Worm (Caenorhabditis elegans) whole organism, L3 larva: ENCODE results near the gene T16G1.5.
A peak's percentile ranks its signal among the peaks of the same experiment; 100 is the strongest.

Experiments used
- ZK546.5 ChIP-seq: sonication (generic microtip); optimal IDR thresholded peaks from 2 replicates; lab custom pipeline; 2017; ENCODE audit warnings: missing biosample characterization, missing genetic modification characterization
- aly-2 ChIP-seq: fragments of 150-350 bp; optimal IDR thresholded peaks from 2 replicates; lab custom pipeline; 2014; ENCODE audit warnings: missing biosample characterization, missing genetic modification characterization
- daf-12 ChIP-seq: fragments of 150-350 bp; optimal IDR thresholded peaks from 2 replicates; lab custom pipeline; 2014; ENCODE audit warnings: missing biosample characterization, missing genetic modification reagents, missing genetic modification characterization
- elt-1 ChIP-seq: fragments of 150-350 bp; optimal IDR thresholded peaks from 2 replicates; lab custom pipeline; 2014; ENCODE audit warnings: missing biosample characterization, missing genetic modification characterization
- elt-2 ChIP-seq: sonication (generic microtip); optimal IDR thresholded peaks from 2 replicates; lab custom pipeline; 2016; ENCODE audit warnings: missing genetic modification reagents, mild to moderate bottlenecking, missing genetic modification characterization, missing compliant biosample characterization
- elt-3 ChIP-seq, 3 experiments: fragments of 150-350 bp in 1 of 3; sonication (generic microtip) in 2 of 3; optimal IDR thresholded peaks; 2 replicates in 2 of 3; 4 replicates in 1 of 3; lab custom pipeline; 2014 to 2017; ENCODE audit warnings: missing biosample characterization in 3 of 3, missing genetic modification characterization in 3 of 3
- hmg-11 ChIP-seq: sonication (generic microtip); optimal IDR thresholded peaks from 2 replicates; lab custom pipeline; 2016; ENCODE audit warnings: missing genetic modification characterization, missing compliant biosample characterization
- lin-15B ChIP-seq: fragments of 150-350 bp; optimal IDR thresholded peaks from 2 replicates; lab custom pipeline; 2014; ENCODE audit warnings: missing biosample characterization, missing genetic modification characterization
- lin-39 ChIP-seq: fragments of 150-350 bp; optimal IDR thresholded peaks from 2 replicates; lab custom pipeline; 2018; ENCODE audit warnings: missing biosample characterization, missing genetic modification reagents, missing genetic modification characterization
- lsy-12 ChIP-seq: sonication (generic microtip); optimal IDR thresholded peaks from 2 replicates; lab custom pipeline; 2016; ENCODE audit warnings: mild to moderate bottlenecking, missing genetic modification characterization, missing compliant biosample characterization
- mml-1 ChIP-seq: fragments of 150-350 bp; sonication (generic microtip); optimal IDR thresholded peaks from 3 replicates; lab custom pipeline; 2014; ENCODE audit warnings: missing biosample characterization, missing genetic modification characterization
- nfya-1 ChIP-seq: sonication (generic microtip); optimal IDR thresholded peaks from 2 replicates; lab custom pipeline; 2017; ENCODE audit warnings: missing genetic modification characterization, mild to moderate bottlenecking, missing compliant biosample characterization, antibody characterized with exemption, moderate library complexity; ENCODE audit not compliant: insufficient read depth
- nhr-11 ChIP-seq: fragments of 150-350 bp; optimal IDR thresholded peaks from 2 replicates; lab custom pipeline; 2014; ENCODE audit warnings: missing biosample characterization, missing genetic modification characterization
- nhr-12 ChIP-seq: fragments of 150-350 bp; optimal IDR thresholded peaks from 2 replicates; lab custom pipeline; 2014; ENCODE audit warnings: missing biosample characterization, missing genetic modification characterization
- nhr-237 ChIP-seq: fragments of 150-350 bp; optimal IDR thresholded peaks from 2 replicates; lab custom pipeline; 2014; ENCODE audit warnings: missing biosample characterization, missing genetic modification characterization
- nhr-25 ChIP-seq: sonication (generic microtip); optimal IDR thresholded peaks from 2 replicates; lab custom pipeline; 2017; ENCODE audit warnings: missing biosample characterization, missing genetic modification characterization
- nhr-28 ChIP-seq: fragments of 150-350 bp; optimal IDR thresholded peaks from 2 replicates; lab custom pipeline; 2014; ENCODE audit warnings: missing biosample characterization, missing genetic modification characterization
- nhr-43 ChIP-seq: sonication (generic microtip); optimal IDR thresholded peaks from 2 replicates; lab custom pipeline; 2016; ENCODE audit warnings: mild to moderate bottlenecking, missing genetic modification characterization, missing compliant biosample characterization; ENCODE audit not compliant: poor library complexity, severe bottlenecking
- pha-4 ChIP-seq: fragments of 150-350 bp; optimal IDR thresholded peaks from 2 replicates; lab custom pipeline; 2014; ENCODE audit warnings: missing biosample characterization, missing genetic modification reagents, missing genetic modification characterization
- pqm-1 ChIP-seq: fragments of 150-350 bp; optimal IDR thresholded peaks from 2 replicates; lab custom pipeline; 2017; ENCODE audit warnings: missing biosample characterization, missing genetic modification characterization, inconsistent platforms
- skn-1 ChIP-seq: fragments of 150-350 bp; optimal IDR thresholded peaks from 2 replicates; lab custom pipeline; 2014; ENCODE audit warnings: missing biosample characterization, missing genetic modification characterization
- snpc-4 ChIP-seq: fragments of 150-350 bp; optimal IDR thresholded peaks from 2 replicates; lab custom pipeline; 2014; ENCODE audit warnings: missing biosample characterization, missing genetic modification characterization
- tbx-2 ChIP-seq: sonication (generic microtip); optimal IDR thresholded peaks from 2 replicates; lab custom pipeline; 2016; ENCODE audit warnings: mild to moderate bottlenecking, missing genetic modification characterization, missing compliant biosample characterization
- unc-39 ChIP-seq: sonication (generic microtip); optimal IDR thresholded peaks from 4 replicates; lab custom pipeline; 2017; ENCODE audit warnings: missing biosample characterization, missing genetic modification characterization
- zag-1 ChIP-seq: fragments of 150-350 bp; optimal IDR thresholded peaks from 2 replicates; lab custom pipeline; 2014; ENCODE audit warnings: missing biosample characterization, missing genetic modification characterization

Gene T16G1.5

DNA sequence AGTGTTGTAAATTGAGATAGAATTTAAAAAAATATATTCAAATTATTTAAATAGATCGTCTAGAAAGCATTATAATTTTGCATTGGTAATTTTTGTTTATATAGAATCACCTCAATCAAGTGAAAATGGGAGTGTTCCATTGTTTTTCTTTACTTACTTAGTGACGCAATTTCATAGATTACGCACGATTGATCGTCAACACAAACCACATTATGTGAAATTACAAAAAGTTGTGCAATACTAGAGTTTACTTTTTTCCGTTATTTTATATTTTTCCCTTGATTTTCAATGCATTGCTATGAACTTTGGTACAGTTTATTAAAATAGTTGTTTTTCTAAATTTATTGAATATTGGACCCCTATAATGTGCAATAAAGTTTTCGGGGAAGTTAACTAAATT lies at the start of gene T16G1.5:
TSS of gene T16G1.5 (minus strand) at position 119 of the 400 bp plus-strand sequence.
- no peak for TF ChIP-seq lin-39 (tag; lab: Kevin White, UChicago)
- peak; percentile 25 for TF ChIP-seq elt-2 (tag; lab: Kevin White, UChicago)
- TF ChIP-seq, all 47 proteins: peak for 1

- no peak for TF ChIP-seq daf-12 (tag; lab: Kevin White, UChicago)
- TF ChIP-seq nhr-237 (tag; lab: Kevin White, UChicago) = no peak
- no peak for TF ChIP-seq tbx-2 (tag; lab: Kevin White, UChicago)
- no peak for TF ChIP-seq nhr-28 (tag; lab: Kevin White, UChicago)
- no peak for TF ChIP-seq zag-1 (tag; lab: Kevin White, UChicago)
- TF ChIP-seq ZK546.5 = no peak
- no peak for TF ChIP-seq elt-3 (tag; optimal IDR thresholded peaks at IDR 0.05; lab: Kevin White, UChicago)
- TF ChIP-seq nhr-12 (tag; lab: Kevin White, UChicago) = no peak
- no peak for TF ChIP-seq skn-1 (tag; lab: Kevin White, UChicago)
- TF ChIP-seq aly-2 (tag; lab: Kevin White, UChicago) = no peak
These were observed 48.9 kb upstream of the T16G1.5 start, which contains the start of gene F15B9.8 for ce11 chrV:12988256-12988655. TSS of gene F15B9.8 (plus strand) at chrV:12988556.

- no peak for TF ChIP-seq elt-3 (tag; optimal IDR thresholded peaks at IDR 0.05; lab: Kevin White, UChicago)
- no peak for TF ChIP-seq nhr-28 (tag; lab: Kevin White, UChicago)
- TF ChIP-seq, all 47 proteins: peak for 0
These were observed 47.7 kb upstream of the T16G1.5 start, which contains the start of gene shw-3 for ce11 chrV:12987061-12987460. TSS of gene shw-3 (minus strand) at chrV:12987161.

DNA sequence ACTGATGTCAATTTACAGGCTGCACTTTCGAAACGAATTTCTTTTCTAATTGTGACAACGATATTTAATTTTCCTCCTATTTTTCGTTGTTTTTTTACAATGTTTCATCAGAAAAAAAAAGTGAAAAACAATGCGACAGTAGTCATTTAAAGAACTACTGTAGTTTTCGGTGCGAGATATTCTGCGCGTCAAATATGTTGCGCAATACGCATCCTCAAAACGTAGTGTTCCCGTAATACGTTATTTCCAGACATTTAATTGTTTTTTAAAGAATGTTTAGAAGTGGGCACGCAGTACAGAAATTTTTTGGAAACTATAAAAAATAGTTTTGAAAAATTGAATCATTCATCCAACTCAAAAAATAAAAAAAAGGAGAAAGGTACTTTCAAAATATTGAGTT lies 34.7 kb upstream of the T16G1.5 start:
- TF ChIP-seq elt-1 = no peak
- TF ChIP-seq mml-1 (tag; lab: Kevin White, UChicago) = no peak
- no peak for TF ChIP-seq nhr-11 (tag; lab: Kevin White, UChicago)

DNA sequence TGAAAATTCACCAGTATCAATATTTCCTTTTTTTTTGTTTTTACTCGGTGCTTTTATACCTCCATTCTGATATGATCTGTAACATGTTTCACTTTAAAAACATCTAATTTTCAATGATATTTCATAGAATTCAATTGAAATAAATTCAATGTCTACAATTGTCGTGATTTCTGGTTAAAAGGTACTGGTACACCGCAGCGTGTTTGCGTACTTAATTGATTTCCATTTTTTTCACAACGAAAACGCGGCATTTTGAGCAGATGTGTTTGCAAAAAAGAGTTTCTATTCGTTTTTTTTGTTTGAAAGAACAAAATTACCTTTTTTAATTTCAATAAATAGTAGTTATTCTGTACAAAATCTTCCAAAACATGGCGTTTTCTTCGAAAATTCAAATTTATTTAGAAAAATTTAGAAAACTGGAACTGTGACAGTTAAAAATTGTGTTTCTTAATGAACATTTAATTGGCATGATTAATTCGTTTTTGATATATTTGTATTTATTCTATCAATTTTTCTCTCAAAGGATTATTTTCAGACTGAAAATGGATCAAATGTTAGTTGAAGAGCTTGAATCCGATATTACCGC lies 31.3 kb upstream of the T16G1.5 start, which contains the start of gene pnn-1:
TSS of gene pnn-1 (plus strand) at position 536 of the 586 bp plus-strand sequence.
- peak; percentile 45 for TF ChIP-seq nfya-1 (tag; lab: Kevin White, UChicago)
- peak; percentile 48 for TF ChIP-seq hmg-11 (tag; lab: Kevin White, UChicago)
- peak; percentile 35 for TF ChIP-seq lin-15B
- no peak for TF ChIP-seq unc-39 (tag; lab: Kevin White, UChicago)
- peak; percentile 59 for TF ChIP-seq pha-4 (tag; lab: Kevin White, UChicago)
- no peak for TF ChIP-seq daf-12 (tag; lab: Kevin White, UChicago)

DNA sequence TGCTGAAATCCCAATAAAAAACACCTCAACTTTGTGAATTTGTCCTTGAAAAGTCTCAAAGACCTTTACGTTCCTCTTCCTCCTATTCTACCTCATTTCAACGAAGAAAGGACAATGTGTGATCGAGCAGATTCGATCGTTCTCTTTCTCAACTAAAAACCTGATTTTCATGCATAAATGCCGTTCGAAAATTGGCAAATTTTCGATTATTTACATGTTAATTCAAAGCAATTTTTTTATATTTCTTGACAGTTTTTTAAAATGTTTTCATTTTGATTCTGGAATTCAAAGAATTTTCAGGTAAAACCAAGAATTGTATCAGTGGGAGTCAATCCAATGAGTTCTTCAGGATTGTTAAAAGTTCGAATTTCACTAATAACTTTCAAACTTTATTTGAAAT lies 29.2 kb upstream of the T16G1.5 start, which contains the start of gene lin-46:
TSS of gene lin-46 (plus strand) at position 301 of the 400 bp plus-strand sequence.
- no peak for TF ChIP-seq nhr-237 (tag; lab: Kevin White, UChicago)
- TF ChIP-seq nhr-25 (tag; lab: Kevin White, UChicago) = peak; percentile 67
- TF ChIP-seq, all 47 proteins: peak for 1

DNA sequence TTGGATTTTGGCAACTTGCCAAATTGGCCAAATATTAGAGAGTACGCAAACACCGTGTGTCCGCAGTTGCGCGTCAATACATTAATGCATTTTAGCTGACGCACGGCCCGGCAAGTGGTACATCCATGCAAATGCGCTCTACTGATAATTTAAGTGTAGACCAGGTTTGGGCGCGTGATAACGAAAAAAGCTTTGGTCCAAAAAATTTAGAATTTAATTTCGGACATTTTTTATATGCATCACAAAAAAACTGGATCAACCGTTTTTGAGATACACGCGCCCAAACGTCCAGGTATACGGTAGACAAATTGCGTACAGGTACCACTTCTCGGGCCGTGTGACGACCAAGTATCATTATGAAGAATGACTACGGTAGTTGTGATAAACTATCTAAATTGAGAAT lies 28.6 kb upstream of the T16G1.5 start, which contains the start of gene R186.8:
TSS of gene R186.8 (minus strand) at position 58 of the 403 bp plus-strand sequence.
- TF ChIP-seq elt-2 (tag; lab: Kevin White, UChicago) = peak; percentile 65
- peak; percentile 75 for TF ChIP-seq lin-15B
- TF ChIP-seq snpc-4 = peak; percentile 24
- peak; percentile 66 for TF ChIP-seq nfya-1 (tag; lab: Kevin White, UChicago)
- peak; percentile 40 for TF ChIP-seq pha-4 (tag; lab: Kevin White, UChicago)
- TF ChIP-seq nhr-43 (tag; lab: Kevin White, UChicago) = peak; percentile 19
- peak; percentile 58 for TF ChIP-seq lsy-12 (tag; lab: Kevin White, UChicago)
- TF ChIP-seq nhr-25 (tag; lab: Kevin White, UChicago) = peak; percentile 23
- TF ChIP-seq hmg-11 (tag; lab: Kevin White, UChicago) = peak; percentile 68
- TF ChIP-seq pqm-1 = peak; percentile 2
- TF ChIP-seq tbx-2 (tag; lab: Kevin White, UChicago) = peak; percentile 5
- TF ChIP-seq, all 47 proteins: peak for 11; not testable (repeated sequence) for 36
